Fruit fly (Drosophila melanogaster): Measurements from ENCODE around the gene pns.

The pns gene

dm6 chr3L:1584003-1584402 is 47.1 kb downstream of the pns start (continued):
- TF ChIP-seq CG16863 (GFP tag; optimal IDR thresholded peaks at IDR 0.05) = peak; percentile 56
- TF ChIP-seq Poxn (GFP tag; IDR thresholded peaks at IDR 0.05) = no peak
- no peak for TF ChIP-seq fd64A (GFP tag; optimal IDR thresholded peaks at IDR 0.05)
- TF ChIP-seq ERR (GFP tag; optimal IDR thresholded peaks at IDR 0.05) = peak; percentile 39
- peak; percentile 25 for TF ChIP-seq fu2 (GFP tag; optimal IDR thresholded peaks at IDR 0.05)
- no peak for TF ChIP-seq usp (GFP tag; optimal IDR thresholded peaks at IDR 0.05)
- TF ChIP-seq row (GFP tag; IDR thresholded peaks at IDR 0.05) = peak; percentile 68
- no peak for TF ChIP-seq cad (GFP tag; optimal IDR thresholded peaks at IDR 0.05)
- TF ChIP-seq CG1529 (GFP tag; optimal IDR thresholded peaks at IDR 0.05) = peak; percentile 61
- no peak for TF ChIP-seq Fer2 (tag; optimal IDR thresholded peaks at IDR 0.05)
- TF ChIP-seq Hr51 (GFP tag; optimal IDR thresholded peaks at IDR 0.05) = peak; percentile 41 to 71
- TF ChIP-seq CG11247 (GFP tag; IDR thresholded peaks at IDR 0.05) = 0 out of 2 replicates have a peak, but pooled peaks have one; percentile 42
- TF ChIP-seq sim (GFP tag; IDR thresholded peaks at IDR 0.05) = peak; percentile 70; the same call in 1 of the 2 replicates
- no peak for TF ChIP-seq CG4360 (GFP tag; IDR thresholded peaks at IDR 0.05)
- TF ChIP-seq CG8089 (GFP tag; optimal IDR thresholded peaks at IDR 0.05) = peak; percentile 38
- TF ChIP-seq nmo (GFP tag; optimal IDR thresholded peaks at IDR 0.05) = peak; percentile 73
- no peak for TF ChIP-seq gfzf (GFP tag; optimal IDR thresholded peaks at IDR 0.05)
- no peak for TF ChIP-seq zen2 (GFP tag; IDR thresholded peaks at IDR 0.05; ENCODE audit: partially characterized antibody)
- peak; percentile 70; the same call in 1 of the 2 replicates for TF ChIP-seq Awh (GFP tag; IDR thresholded peaks at IDR 0.05)
- peak; percentile 17 for TF ChIP-seq Bdp1 (GFP tag; optimal IDR thresholded peaks at IDR 0.05)
- peak; percentile 65 for TF ChIP-seq CG32772 (GFP tag; IDR thresholded peaks at IDR 0.05)
- peak; percentile 87 for TF ChIP-seq Drgx (GFP tag; IDR thresholded peaks at IDR 0.05)
- peak; percentile 64 for TF ChIP-seq NC2β (GFP tag; optimal IDR thresholded peaks at IDR 0.05)
- TF ChIP-seq oc (tag; optimal IDR thresholded peaks at IDR 0.05) = peak; percentile 59
- TF ChIP-seq Trl (optimal IDR thresholded peaks at IDR 0.05) = no peak
- TF ChIP-seq Trl (GFP tag; optimal IDR thresholded peaks at IDR 0.05) = no peak
- TF ChIP-seq maf-S (GFP tag; optimal IDR thresholded peaks at IDR 0.05) = peak; percentile 3
- TF ChIP-seq Elba2 (GFP tag; optimal IDR thresholded peaks at IDR 0.05) = no peak
- no peak for TF ChIP-seq eyg (GFP tag; optimal IDR thresholded peaks at IDR 0.05)
- TF ChIP-seq B-H2 (GFP tag; optimal IDR thresholded peaks at IDR 0.05) = no peak
- no peak for TF ChIP-seq MESR4 (GFP tag; optimal IDR thresholded peaks at IDR 0.05)
- TF ChIP-seq HHEX (GFP tag; optimal IDR thresholded peaks at IDR 0.05) = no peak
- TF ChIP-seq Hr39 (optimal IDR thresholded peaks at IDR 0.05) = no peak
- TF ChIP-seq CG17802 (tag; optimal IDR thresholded peaks at IDR 0.05) = peak; percentile 22
- no peak for TF ChIP-seq hth (optimal IDR thresholded peaks at IDR 0.05)
- TF ChIP-seq CG11723 (GFP tag; optimal IDR thresholded peaks at IDR 0.05) = peak; percentile 48
- no peak for TF ChIP-seq fru (optimal IDR thresholded peaks at IDR 0.05)
- peak; percentile 16 for TF ChIP-seq CG4617 (GFP tag; optimal IDR thresholded peaks at IDR 0.05; ENCODE audit: borderline replicate concordance)
- no peak for TF ChIP-seq repo (GFP tag; optimal IDR thresholded peaks at IDR 0.05)
- peak; percentile 64; the same call in 2 of the 3 replicates for TF ChIP-seq ken (GFP tag; IDR thresholded peaks at IDR 0.05)
- TF ChIP-seq CG34224 (GFP tag; IDR thresholded peaks at IDR 0.05; ENCODE audit: partially characterized antibody) = no peak
- peak; percentile 27; the same call in 1 of the 2 replicates for TF ChIP-seq gt (GFP tag; IDR thresholded peaks at IDR 0.05)
- peak; percentile 24 for TF ChIP-seq cwo (GFP tag; optimal IDR thresholded peaks at IDR 0.05)
- TF ChIP-seq zf30C (GFP tag; optimal IDR thresholded peaks at IDR 0.05) = peak; percentile 22
- no peak for TF ChIP-seq CkIIα-i1 (GFP tag; IDR thresholded peaks at IDR 0.05)
- peak; percentile 82; the same call in 2 of the 3 replicates for TF ChIP-seq zfh1 (GFP tag; IDR thresholded peaks at IDR 0.05)
- TF ChIP-seq Mes4 (GFP tag; optimal IDR thresholded peaks at IDR 0.05) = peak; percentile 51
- TF ChIP-seq org-1 (GFP tag; optimal IDR thresholded peaks at IDR 0.05) = peak; percentile 45
- peak; percentile 51 for TF ChIP-seq cato (GFP tag; optimal IDR thresholded peaks at IDR 0.05; ENCODE audit: borderline replicate concordance)
- no peak for TF ChIP-seq pzg (GFP tag; optimal IDR thresholded peaks at IDR 0.05)
- no peak for TF ChIP-seq Nf-YC (tag; optimal IDR thresholded peaks at IDR 0.05)
- peak; percentile 38 for TF ChIP-seq CG11398 (GFP tag; optimal IDR thresholded peaks at IDR 0.05)
- peak; percentile 66 for TF ChIP-seq CG1602 (GFP tag; optimal IDR thresholded peaks at IDR 0.05)

Measured in whole organism, embryonic.